Fruit fly (Drosophila melanogaster): Measurements from ENCODE around the gene Fuca.
A peak's percentile ranks its signal among the peaks of the same experiment; 100 is the strongest.

Gene Fuca

dm6 chr3L:11550359-11551056 is 28.0 kb upstream of the Fuca start (continued):
- peak; percentile 55; the same call in 2 of the 3 replicates for TF ChIP-seq CG11456 (GFP tag; IDR thresholded peaks at IDR 0.05)
- peak; percentile 85 for TF ChIP-seq abd-A (tag; optimal IDR thresholded peaks at IDR 0.05)
- TF ChIP-seq CG17612 (GFP tag; IDR thresholded peaks at IDR 0.05), result no peak
- no peak for TF ChIP-seq sisA (GFP tag; IDR thresholded peaks at IDR 0.05)
- no peak for TF ChIP-seq CG32767 (GFP tag; IDR thresholded peaks at IDR 0.05)
- no peak for TF ChIP-seq fu2 (GFP tag; optimal IDR thresholded peaks at IDR 0.05)
- TF ChIP-seq NFAT (GFP tag; IDR thresholded peaks at IDR 0.05), result 0 out of 2 replicates have a peak, but pooled peaks have one; percentile 6
- TF ChIP-seq en (GFP tag; optimal IDR thresholded peaks at IDR 0.05), result no peak
- TF ChIP-seq so (GFP tag; IDR thresholded peaks at IDR 0.05), result no peak
- TF ChIP-seq sens (GFP tag), result peak; percentile 39
- TF ChIP-seq unc-4 (GFP tag; IDR thresholded peaks at IDR 0.05; ENCODE audit: partially characterized antibody), result 0 out of 2 replicates have a peak, but pooled peaks have one; percentile 25
- 0 out of 2 replicates have a peak, but pooled peaks have one; percentile 16 for TF ChIP-seq CG14441 (GFP tag; IDR thresholded peaks at IDR 0.05)
- TF ChIP-seq CG10565 (GFP tag; optimal IDR thresholded peaks at IDR 0.05), result no peak
- TF ChIP-seq CG7839 (tag; optimal IDR thresholded peaks at IDR 0.05), result no peak
- no peak for TF ChIP-seq MESR4 (GFP tag; optimal IDR thresholded peaks at IDR 0.05)
- TF ChIP-seq Vsx1 (GFP tag; optimal IDR thresholded peaks at IDR 0.05), result peak; percentile 48
- no peak for TF ChIP-seq sim (GFP tag; IDR thresholded peaks at IDR 0.05)
- no peak for TF ChIP-seq wdn (GFP tag; IDR thresholded peaks at IDR 0.05)
- TF ChIP-seq CG15514 (GFP tag; optimal IDR thresholded peaks at IDR 0.05), result peak; percentile 41
- peak; percentile 3 for TF ChIP-seq Fer1 (GFP tag; optimal IDR thresholded peaks at IDR 0.05)
- 0 out of 2 replicates have a peak, but pooled peaks have one; percentile 24 for TF ChIP-seq sob (GFP tag; IDR thresholded peaks at IDR 0.05)
- TF ChIP-seq tap (tag; optimal IDR thresholded peaks at IDR 0.05), result no peak
- TF ChIP-seq CG3995 (GFP tag; optimal IDR thresholded peaks at IDR 0.05), result no peak
- TF ChIP-seq CG18764 (GFP tag; optimal IDR thresholded peaks at IDR 0.05), result no peak
- TF ChIP-seq dysf (GFP tag; IDR thresholded peaks at IDR 0.05), result peak; percentile 12; the same call in 1 of the 3 replicates
- TF ChIP-seq CG13624 (GFP tag; optimal IDR thresholded peaks at IDR 0.05), result no peak
- TF ChIP-seq YL-1 (GFP tag; optimal IDR thresholded peaks at IDR 0.05), result no peak
- peak; percentile 6; the same call in 1 of the 2 replicates for TF ChIP-seq CG13287 (GFP tag; IDR thresholded peaks at IDR 0.05; ENCODE audit: partially characterized antibody)
- no peak for TF ChIP-seq h (optimal IDR thresholded peaks at IDR 0.05)
- no peak for TF ChIP-seq croc (GFP tag; conservative IDR thresholded peaks at IDR 0.05)
- peak in 1 of 2 experiments; percentile 69 for TF ChIP-seq Eip74EF (GFP tag; optimal IDR thresholded peaks at IDR 0.05)
- TF ChIP-seq CG15269 (tag; optimal IDR thresholded peaks at IDR 0.05), result peak; percentile 6
- TF ChIP-seq repo (GFP tag; optimal IDR thresholded peaks at IDR 0.05), result no peak
- no peak for TF ChIP-seq CG5245 (GFP tag; optimal IDR thresholded peaks at IDR 0.05)
- no peak for TF ChIP-seq fd102C (GFP tag; optimal IDR thresholded peaks at IDR 0.05)
- no peak for TF ChIP-seq PHDP (tag; optimal IDR thresholded peaks at IDR 0.05)
- TF ChIP-seq chinmo (GFP tag; IDR thresholded peaks at IDR 0.05; ENCODE audit: partially characterized antibody), result peak; percentile 93
- no peak for TF ChIP-seq amos (GFP tag; IDR thresholded peaks at IDR 0.05; ENCODE audit: partially characterized antibody)
- 0 out of 3 replicates have a peak, but pooled peaks have one; percentile 20 for TF ChIP-seq CG17361 (GFP tag; IDR thresholded peaks at IDR 0.05)
- peak; percentile 46 for TF ChIP-seq Hmr (GFP tag; optimal IDR thresholded peaks at IDR 0.05)
- TF ChIP-seq CG10543 (GFP tag; optimal IDR thresholded peaks at IDR 0.05), result peak; percentile 5
- peak; percentile 45; the same call in 1 of the 3 replicates for TF ChIP-seq CG11695 (GFP tag; IDR thresholded peaks at IDR 0.05)
- TF ChIP-seq br (optimal IDR thresholded peaks at IDR 0.05), result no peak
- TF ChIP-seq CG13424 (tag; optimal IDR thresholded peaks at IDR 0.05), result no peak
- no peak for TF ChIP-seq danr (GFP tag; IDR thresholded peaks at IDR 0.05)
- TF ChIP-seq Poxn (GFP tag; IDR thresholded peaks at IDR 0.05), result no peak
- peak; percentile 34 for TF ChIP-seq caup (GFP tag; optimal IDR thresholded peaks at IDR 0.05; ENCODE audit: severe bottlenecking)
- 0 out of 3 replicates have a peak, but pooled peaks have one; percentile 40 for TF ChIP-seq Dbx (GFP tag; IDR thresholded peaks at IDR 0.05)
- TF ChIP-seq phol (tag; optimal IDR thresholded peaks at IDR 0.05), result no peak
